Fruit fly (Drosophila melanogaster): Measurements from ENCODE around the gene AP-1sigma.

dm6 chr3R:24010637-24011214 lies 52.3 kb downstream of the AP-1sigma start:
- TF ChIP-seq CG8478 (optimal IDR thresholded peaks at IDR 0.05) (no peak), CTCF (optimal IDR thresholded peaks at IDR 0.05) (no peak)
